Worm (Caenorhabditis elegans) whole organism, mixed stage, embryonic: ENCODE results near the gene sedl-1.
A peak's percentile ranks its signal among the peaks of the same experiment; 100 is the strongest.

Experiments
- M03D4.4 ChIP-seq: sonication (generic microtip); optimal IDR thresholded peaks from 2 replicates; lab custom pipeline; 2017; ENCODE audit warnings: mild to moderate bottlenecking, missing genetic modification characterization, missing compliant biosample characterization
- bed-3 ChIP-seq: fragments of 200-800 bp; sonication (Bioruptor generic); optimal IDR thresholded peaks from 3 replicates; lab custom pipeline; 2018; ENCODE audit warnings: mild to moderate bottlenecking, missing genetic modification characterization, moderate library complexity, missing compliant biosample characterization
- blmp-1 ChIP-seq: fragments of 150-350 bp; optimal IDR thresholded peaks from 2 replicates; lab custom pipeline; 2014; ENCODE audit warnings: missing biosample characterization, missing genetic modification characterization
- ceh-39 ChIP-seq: fragments of 150-350 bp; optimal IDR thresholded peaks from 2 replicates; lab custom pipeline; 2014; ENCODE audit warnings: missing biosample characterization, missing genetic modification characterization
- ceh-43 ChIP-seq: fragments of 200-800 bp; sonication (Bioruptor generic); optimal IDR thresholded peaks from 2 replicates; lab custom pipeline; 2018; ENCODE audit warnings: mild to moderate bottlenecking, missing genetic modification characterization, moderate library complexity, missing compliant biosample characterization
- ceh-83 ChIP-seq: fragments of 200-800 bp; sonication (Bioruptor generic); optimal IDR thresholded peaks from 2 replicates; lab custom pipeline; 2018; ENCODE audit warnings: mild to moderate bottlenecking, missing genetic modification characterization, missing compliant biosample characterization
- ces-1 ChIP-seq: fragments of 150-350 bp; optimal IDR thresholded peaks from 2 replicates; lab custom pipeline; 2014; ENCODE audit warnings: missing biosample characterization, missing genetic modification reagents, missing genetic modification characterization
- cnd-1 ChIP-seq: fragments of 200-800 bp; sonication (Bioruptor generic); optimal IDR thresholded peaks from 2 replicates; lab custom pipeline; 2018; ENCODE audit warnings: mild to moderate bottlenecking, missing genetic modification characterization, missing compliant biosample characterization
- drap-1 ChIP-seq: fragments of 200-800 bp; sonication (Bioruptor generic); optimal IDR thresholded peaks from 3 replicates; lab custom pipeline; 2018; ENCODE audit warnings: mild to moderate bottlenecking, missing genetic modification characterization, missing compliant biosample characterization
- elt-3 ChIP-seq: fragments of 150-350 bp; optimal IDR thresholded peaks from 2 replicates; lab custom pipeline; 2014; ENCODE audit warnings: missing biosample characterization, missing genetic modification characterization
- flh-1 ChIP-seq: fragments of 200-800 bp; sonication (Bioruptor generic); optimal IDR thresholded peaks from 2 replicates; lab custom pipeline; 2018; ENCODE audit warnings: mild to moderate bottlenecking, missing genetic modification characterization, moderate library complexity, missing compliant biosample characterization
- ham-2 ChIP-seq: fragments of 200-800 bp; sonication (Bioruptor generic); optimal IDR thresholded peaks from 2 replicates; lab custom pipeline; 2018; ENCODE audit warnings: mild to moderate bottlenecking, missing genetic modification characterization, missing compliant biosample characterization
- hlh-1 ChIP-seq: fragments of 150-350 bp; optimal IDR thresholded peaks from 2 replicates; lab custom pipeline; 2014; ENCODE audit warnings: missing biosample characterization, missing genetic modification reagents, missing genetic modification characterization
- lin-13 ChIP-seq: fragments of 150-350 bp; optimal IDR thresholded peaks from 2 replicates; lab custom pipeline; 2014; ENCODE audit warnings: missing biosample characterization, missing genetic modification characterization
- lin-32 ChIP-seq: fragments of 200-800 bp; sonication (Bioruptor generic); optimal IDR thresholded peaks from 2 replicates; lab custom pipeline; 2018; ENCODE audit warnings: mild to moderate bottlenecking, missing genetic modification characterization, missing compliant biosample characterization
- lsy-2 ChIP-seq: fragments of 150-350 bp; optimal IDR thresholded peaks from 2 replicates; lab custom pipeline; 2014; ENCODE audit warnings: missing biosample characterization, missing genetic modification characterization
- mab-5 ChIP-seq: fragments of 150-350 bp; optimal IDR thresholded peaks from 2 replicates; lab custom pipeline; 2014; ENCODE audit warnings: missing biosample characterization, missing genetic modification characterization
- mep-1 ChIP-seq: fragments of 150-350 bp; optimal IDR thresholded peaks from 2 replicates; lab custom pipeline; 2017; ENCODE audit warnings: missing biosample characterization, missing genetic modification reagents, missing genetic modification characterization, inconsistent platforms
- mls-2 ChIP-seq: sonication (generic microtip); optimal IDR thresholded peaks from 2 replicates; lab custom pipeline; 2016; ENCODE audit warnings: mild to moderate bottlenecking, missing genetic modification characterization, moderate library complexity, missing compliant biosample characterization
- nhr-12 ChIP-seq: fragments of 150-350 bp; optimal IDR thresholded peaks from 2 replicates; lab custom pipeline; 2014; ENCODE audit warnings: missing biosample characterization, missing genetic modification characterization
- nhr-2 ChIP-seq: fragments of 150-350 bp; optimal IDR thresholded peaks from 2 replicates; lab custom pipeline; 2014; ENCODE audit warnings: missing biosample characterization, missing genetic modification characterization
- nhr-237 ChIP-seq: fragments of 150-350 bp; optimal IDR thresholded peaks from 2 replicates; lab custom pipeline; 2014; ENCODE audit warnings: missing biosample characterization, missing genetic modification characterization
- nhr-28 ChIP-seq: fragments of 150-350 bp; optimal IDR thresholded peaks from 2 replicates; lab custom pipeline; 2014; ENCODE audit warnings: missing biosample characterization, missing genetic modification characterization
- nhr-76 ChIP-seq: sonication (generic microtip); optimal IDR thresholded peaks from 2 replicates; lab custom pipeline; 2017; ENCODE audit warnings: missing biosample characterization, missing genetic modification characterization
- pha-4 ChIP-seq: fragments of 150-350 bp; optimal IDR thresholded peaks from 2 replicates; lab custom pipeline; 2018; ENCODE audit warnings: missing biosample characterization, missing genetic modification reagents, missing genetic modification characterization
- sem-2 ChIP-seq: fragments of 200-800 bp; sonication (Bioruptor generic); optimal IDR thresholded peaks from 2 replicates; lab custom pipeline; 2018; ENCODE audit warnings: mild to moderate bottlenecking, missing genetic modification characterization, missing compliant biosample characterization
- sptf-1 ChIP-seq: sonication (generic microtip); optimal IDR thresholded peaks from 2 replicates; lab custom pipeline; 2017; ENCODE audit warnings: mild to moderate bottlenecking, missing genetic modification characterization, moderate library complexity, missing compliant biosample characterization
- tbx-8 ChIP-seq: fragments of 200-800 bp; sonication (Bioruptor generic); optimal IDR thresholded peaks from 2 replicates; lab custom pipeline; 2018; ENCODE audit warnings: mild to moderate bottlenecking, missing genetic modification characterization, moderate library complexity, missing compliant biosample characterization
- unc-120 ChIP-seq: sonication (generic microtip); optimal IDR thresholded peaks from 2 replicates; lab custom pipeline; 2017; ENCODE audit warnings: missing genetic modification characterization, missing compliant biosample characterization; ENCODE audit not compliant: poor library complexity, severe bottlenecking
- unc-39 ChIP-seq: fragments of 150-350 bp; optimal IDR thresholded peaks from 2 replicates; lab custom pipeline; 2014; ENCODE audit warnings: missing biosample characterization, missing genetic modification characterization
- unc-62 ChIP-seq: fragments of 150-350 bp; optimal IDR thresholded peaks from 2 replicates; lab custom pipeline; 2014; ENCODE audit warnings: missing biosample characterization, missing genetic modification reagents, missing genetic modification characterization
- zip-8 ChIP-seq: fragments of 150-350 bp; optimal IDR thresholded peaks from 2 replicates; lab custom pipeline; 2014; ENCODE audit warnings: missing biosample characterization, missing genetic modification characterization
- ztf-11 ChIP-seq: fragments of 150-350 bp; optimal IDR thresholded peaks from 2 replicates; lab custom pipeline; 2014; ENCODE audit warnings: missing biosample characterization, missing genetic modification characterization

sedl-1 gene

ce11 chrX:1486135-1486648 is 46.1 kb upstream of the sedl-1 start, which contains the start of the genes D1005.10 and dhs-25:
D1005.10 (minus strand) TSS chrX:1486185.
dhs-25 (plus strand) TSS chrX:1486532.
- no peak for TF ChIP-seq lin-13
- TF ChIP-seq blmp-1, result no peak
- no peak for TF ChIP-seq flh-1
- no peak for TF ChIP-seq cnd-1 (tag; lab: Kevin White, UChicago)
- no peak for TF ChIP-seq ham-2 (GFP tag; lab: Kevin White, UChicago)
- peak; percentile 21 for TF ChIP-seq lsy-2
- TF ChIP-seq unc-120, result no peak
- peak; percentile 27 for TF ChIP-seq mep-1 (tag; lab: Kevin White, UChicago)
- TF ChIP-seq M03D4.4 (tag; lab: Kevin White, UChicago), result no peak
- TF ChIP-seq pha-4 (tag; lab: Kevin White, UChicago), result peak; percentile 63
- TF ChIP-seq drap-1 (GFP tag; lab: Kevin White, UChicago), result no peak
- no peak for TF ChIP-seq bed-3
- peak; percentile 64 for TF ChIP-seq hlh-1 (tag; lab: Kevin White, UChicago)
- peak; percentile 19 for TF ChIP-seq nhr-237 (tag; lab: Kevin White, UChicago)
- TF ChIP-seq tbx-8 (GFP tag; lab: Kevin White, UChicago), result no peak
- no peak for TF ChIP-seq nhr-76 (tag; lab: Kevin White, UChicago)
- TF ChIP-seq nhr-2 (tag; lab: Kevin White, UChicago), result no peak
- TF ChIP-seq nhr-28 (tag; lab: Kevin White, UChicago), result no peak
- TF ChIP-seq mls-2 (tag; lab: Kevin White, UChicago), result no peak
- peak; percentile 55 for TF ChIP-seq zip-8
- no peak for TF ChIP-seq sptf-1 (tag; lab: Kevin White, UChicago)
- TF ChIP-seq unc-62 (GFP tag; lab: Kevin White, UChicago), result peak; percentile 56
- no peak for TF ChIP-seq mab-5 (tag; lab: Kevin White, UChicago)
- TF ChIP-seq unc-39 (tag; lab: Kevin White, UChicago), result no peak

- TF ChIP-seq pha-4 (tag; lab: Kevin White, UChicago) (no peak), ceh-39 (tag; lab: Kevin White, UChicago) (no peak), nhr-237 (tag; lab: Kevin White, UChicago) (no peak), lin-32 (GFP tag; lab: Kevin White, UChicago) (no peak), ces-1 (GFP tag; lab: Kevin White, UChicago) (no peak), lsy-2 (no peak), ceh-43 (GFP tag; lab: Kevin White, UChicago) (no peak), elt-3 (tag; lab: Kevin White, UChicago) (no peak), unc-62 (GFP tag; lab: Kevin White, UChicago) (no peak), zip-8 (no peak)
- TF ChIP-seq, all 35 proteins: peak for 0
These were observed 45.7 kb upstream of the sedl-1 start, which contains the start of gene D1005.4 for ce11 chrX:1485718-1486117. D1005.4 (minus strand) TSS chrX:1485818.

- TF ChIP-seq hlh-1 (tag; lab: Kevin White, UChicago) (no peak), sem-2 (GFP tag; lab: Kevin White, UChicago) (no peak), cnd-1 (tag; lab: Kevin White, UChicago) (no peak), nhr-237 (tag; lab: Kevin White, UChicago) (no peak), drap-1 (GFP tag; lab: Kevin White, UChicago) (no peak), flh-1 (no peak), M03D4.4 (tag; lab: Kevin White, UChicago) (no peak), pha-4 (tag; lab: Kevin White, UChicago) (no peak), blmp-1 (no peak), ceh-83 (no peak), lsy-2 (no peak)
These were observed 43.2 kb upstream of the sedl-1 start for ce11 chrX:1483229-1483628.

- no peak for TF ChIP-seq sem-2 (GFP tag; lab: Kevin White, UChicago)
- TF ChIP-seq ham-2 (GFP tag; lab: Kevin White, UChicago), result no peak
- TF ChIP-seq lin-32 (GFP tag; lab: Kevin White, UChicago), result no peak
- TF ChIP-seq bed-3, result no peak
- no peak for TF ChIP-seq elt-3 (tag; lab: Kevin White, UChicago)
- no peak for TF ChIP-seq mep-1 (tag; lab: Kevin White, UChicago)
- TF ChIP-seq unc-120, result no peak
- no peak for TF ChIP-seq drap-1 (GFP tag; lab: Kevin White, UChicago)
- TF ChIP-seq nhr-12, result no peak
- no peak for TF ChIP-seq M03D4.4 (tag; lab: Kevin White, UChicago)
- TF ChIP-seq tbx-8 (GFP tag; lab: Kevin White, UChicago), result no peak
- no peak for TF ChIP-seq ces-1 (GFP tag; lab: Kevin White, UChicago)
- TF ChIP-seq lsy-2, result no peak
- TF ChIP-seq ztf-11 (tag; lab: Kevin White, UChicago), result no peak
- no peak for TF ChIP-seq unc-39 (tag; lab: Kevin White, UChicago)
- no peak for TF ChIP-seq blmp-1
These were observed 40.5 kb upstream of the sedl-1 start for ce11 chrX:1480564-1480963.
